Fruit fly (Drosophila melanogaster) whole organism, embryonic: ENCODE measurements around the gene Tbcc.
A peak's percentile ranks its signal among the peaks of the same experiment; 100 is the strongest.

Experiments
- ATbp ChIP-seq: fragments of 200-800 bp; sonication (Bioruptor generic); optimal IDR thresholded peaks from 2 replicates; lab custom pipeline; 2017; ENCODE audit warnings: missing biosample characterization, mild to moderate bottlenecking, missing genetic modification characterization, missing genetic modification reagents
- BtbVII ChIP-seq: fragments of 200-800 bp; sonication (Bioruptor generic); optimal IDR thresholded peaks from 3 replicates; lab custom pipeline; 2017; ENCODE audit warnings: missing biosample characterization, mild to moderate bottlenecking, missing genetic modification characterization
- CG10209 ChIP-seq: fragments of 200-800 bp; sonication (Bioruptor generic); optimal IDR thresholded peaks from 3 replicates; lab custom pipeline; 2017; ENCODE audit warnings: missing biosample characterization, mild to moderate bottlenecking, missing genetic modification characterization, missing genetic modification reagents
- CG10321 ChIP-seq: fragments of 200-800 bp; sonication (Bioruptor generic); IDR thresholded peaks from 2 replicates; pipeline ENCODE4 v1.3.6; 2022; ENCODE audit warnings: missing biosample characterization, missing genetic modification characterization
- CG10565 ChIP-seq: fragments of 200-800 bp; sonication (Bioruptor generic); optimal IDR thresholded peaks from 3 replicates; lab custom pipeline; 2016; ENCODE audit warnings: missing biosample characterization, mild to moderate bottlenecking, missing genetic modification characterization
- CG12769 ChIP-seq: fragments of 200-800 bp; sonication (Bioruptor generic); optimal IDR thresholded peaks from 2 replicates; lab custom pipeline; 2019; ENCODE audit warnings: missing biosample characterization, mild to moderate bottlenecking, missing genetic modification characterization, moderate library complexity
- CG15269 ChIP-seq: fragments of 200-800 bp; sonication (Bioruptor generic); optimal IDR thresholded peaks from 2 replicates; lab custom pipeline; 2018; ENCODE audit warnings: missing biosample characterization, mild to moderate bottlenecking, missing genetic modification characterization, moderate library complexity
- CG1529 ChIP-seq: fragments of 200-800 bp; sonication (Bioruptor generic); optimal IDR thresholded peaks from 3 replicates; lab custom pipeline; 2018; ENCODE audit warnings: missing biosample characterization, missing genetic modification characterization
- CG15479 ChIP-seq: fragments of 200-800 bp; sonication (Bioruptor generic); optimal IDR thresholded peaks from 3 replicates; lab custom pipeline; 2019; ENCODE audit warnings: missing biosample characterization, mild to moderate bottlenecking, missing genetic modification characterization, moderate library complexity
- CG15514 ChIP-seq: fragments of 200-800 bp; sonication (Bioruptor generic); optimal IDR thresholded peaks from 3 replicates; lab custom pipeline; 2017; ENCODE audit warnings: missing biosample characterization, missing genetic modification characterization, mild to moderate bottlenecking, moderate library complexity, missing genetic modification reagents
- CG1603 ChIP-seq: fragments of 200-800 bp; sonication (Bioruptor generic); optimal IDR thresholded peaks from 2 replicates; lab custom pipeline; 2019; ENCODE audit warnings: missing biosample characterization, mild to moderate bottlenecking, missing genetic modification characterization, moderate library complexity
- CG2129 ChIP-seq: fragments of 200-800 bp; sonication (Bioruptor generic); IDR thresholded peaks from 2 replicates; pipeline ENCODE4 v1.3.6; 2022; ENCODE audit warnings: missing biosample characterization, missing genetic modification characterization; ENCODE audit not compliant: partially characterized antibody
- CG31441 ChIP-seq: fragments of 200-800 bp; sonication (Bioruptor generic); IDR thresholded peaks from 2 replicates; pipeline ENCODE4 v1.3.6; 2022; ENCODE audit warnings: missing biosample characterization, missing genetic modification characterization
- CG34224 ChIP-seq: fragments of 200-800 bp; sonication (Bioruptor generic); IDR thresholded peaks from 3 replicates; pipeline ENCODE4 v1.3.6; 2022; ENCODE audit warnings: missing biosample characterization, missing genetic modification characterization; ENCODE audit not compliant: partially characterized antibody
- CG34422 ChIP-seq: fragments of 200-800 bp; sonication (Bioruptor generic); IDR thresholded peaks from 3 replicates; pipeline ENCODE4 v1.3.6; 2022; ENCODE audit warnings: missing biosample characterization, missing genetic modification characterization
- CG4617 ChIP-seq: fragments of 200-800 bp; sonication (Bioruptor generic); optimal IDR thresholded peaks from 3 replicates; lab custom pipeline; 2016; ENCODE audit warnings: missing biosample characterization, missing genetic modification characterization, borderline replicate concordance
- CG7556 ChIP-seq: fragments of 200-800 bp; sonication (Bioruptor generic); optimal IDR thresholded peaks from 2 replicates; lab custom pipeline; 2017; ENCODE audit warnings: missing biosample characterization, mild to moderate bottlenecking, missing genetic modification characterization
- CG9609 ChIP-seq: fragments of 200-800 bp; sonication (Bioruptor generic); optimal IDR thresholded peaks from 3 replicates; lab custom pipeline; 2016; ENCODE audit warnings: missing biosample characterization, missing genetic modification characterization
- CG9727 ChIP-seq: fragments of 200-800 bp; sonication (Bioruptor generic); optimal IDR thresholded peaks from 3 replicates; lab custom pipeline; 2017; ENCODE audit warnings: missing biosample characterization, mild to moderate bottlenecking, missing genetic modification characterization
- Deaf1 ChIP-seq: fragments of 200-800 bp; optimal IDR thresholded peaks from 3 replicates; lab custom pipeline; 2019; ENCODE audit warnings: missing biosample characterization, mild to moderate bottlenecking, missing genetic modification characterization, moderate library complexity
- Dll ChIP-seq: fragments of 200-800 bp; sonication (Bioruptor generic); IDR thresholded peaks from 4 replicates; pipeline ENCODE4 v1.3.6; 2022; ENCODE audit warnings: missing biosample characterization, missing genetic modification characterization; ENCODE audit not compliant: partially characterized antibody
- Dref ChIP-seq: fragments of 200-800 bp; sonication (Bioruptor generic); IDR thresholded peaks from 2 replicates; pipeline ENCODE4 v1.3.6; 2022; ENCODE audit warnings: missing biosample characterization, missing genetic modification characterization
- Hr51 ChIP-seq, 2 experiments: fragments of 200-800 bp; sonication (Bioruptor generic); optimal IDR thresholded peaks; 2 replicates in 1 of 2; 3 replicates in 1 of 2; lab custom pipeline; 2016 to 2018; ENCODE audit warnings: missing biosample characterization in 2 of 2, missing genetic modification characterization in 2 of 2, mild to moderate bottlenecking in 1 of 2, moderate library complexity in 1 of 2
- MESR4 ChIP-seq: fragments of 200-800 bp; sonication (Bioruptor generic); optimal IDR thresholded peaks from 2 replicates; lab custom pipeline; 2018; ENCODE audit warnings: missing biosample characterization, mild to moderate bottlenecking, missing genetic modification characterization, moderate library complexity
- MTF-1 ChIP-seq: fragments of 200-800 bp; sonication (Bioruptor generic); optimal IDR thresholded peaks from 2 replicates; lab custom pipeline; 2018; ENCODE audit warnings: missing biosample characterization, mild to moderate bottlenecking, missing genetic modification characterization, borderline replicate concordance
- Nf-YA ChIP-seq: fragments of 200-800 bp; sonication (Bioruptor generic); IDR thresholded peaks from 2 replicates; pipeline ENCODE4 v1.3.6; 2022; ENCODE audit warnings: missing biosample characterization, missing genetic modification characterization
- Tbp ChIP-seq: fragments of >200 bp; optimal IDR thresholded peaks from 2 replicates; lab custom pipeline; 2018; ENCODE audit warnings: missing biosample characterization, missing genetic modification characterization
- Usf ChIP-seq: fragments of 200-800 bp; sonication (Bioruptor generic); optimal IDR thresholded peaks from 2 replicates; lab custom pipeline; 2017; ENCODE audit warnings: missing genotype, missing biosample characterization, missing genetic modification characterization
- amos ChIP-seq: fragments of 200-800 bp; sonication (Bioruptor generic); IDR thresholded peaks from 2 replicates; pipeline ENCODE4 v1.3.6; 2022; ENCODE audit warnings: missing biosample characterization, missing genetic modification characterization; ENCODE audit not compliant: partially characterized antibody
- br ChIP-seq: fragments of >200 bp; optimal IDR thresholded peaks from 2 replicates; lab custom pipeline; 2017
- btn ChIP-seq: fragments of 200-800 bp; sonication (Bioruptor generic); optimal IDR thresholded peaks from 2 replicates; lab custom pipeline; 2016; ENCODE audit warnings: missing biosample characterization, missing genetic modification characterization
- caup ChIP-seq: fragments of 200-800 bp; sonication (Bioruptor generic); optimal IDR thresholded peaks from 3 replicates; lab custom pipeline; 2017; ENCODE audit warnings: missing biosample characterization, mild to moderate bottlenecking, missing genetic modification characterization, moderate library complexity; ENCODE audit not compliant: severe bottlenecking
- disco-r ChIP-seq: fragments of 200-800 bp; sonication (Bioruptor generic); optimal IDR thresholded peaks from 2 replicates; lab custom pipeline; 2016; ENCODE audit warnings: missing biosample characterization, missing genetic modification characterization
- fd96Cb ChIP-seq: fragments of 200-800 bp; sonication (Bioruptor generic); optimal IDR thresholded peaks from 2 replicates; lab custom pipeline; 2018; ENCODE audit warnings: missing biosample characterization, mild to moderate bottlenecking, missing genetic modification characterization, moderate library complexity
- ftz-f1 ChIP-seq: fragments of 200-800 bp; sonication (Bioruptor generic); optimal IDR thresholded peaks from 2 replicates; lab custom pipeline; 2016; ENCODE audit warnings: missing biosample characterization, missing genetic modification characterization
- ham ChIP-seq: fragments of 200-800 bp; sonication (Bioruptor generic); IDR thresholded peaks from 2 replicates; pipeline ENCODE4 v1.3.6; 2022; ENCODE audit warnings: missing biosample characterization, missing genetic modification characterization
- kay ChIP-seq: fragments of 200-800 bp; sonication (Bioruptor generic); optimal IDR thresholded peaks from 2 replicates; lab custom pipeline; 2016; ENCODE audit warnings: missing biosample characterization, missing genetic modification characterization
- luna ChIP-seq: fragments of 200-800 bp; sonication (Bioruptor generic); optimal IDR thresholded peaks from 2 replicates; lab custom pipeline; 2016; ENCODE audit warnings: missing biosample characterization, missing genetic modification characterization
- mam ChIP-seq: fragments of 200-800 bp; sonication (Bioruptor generic); optimal IDR thresholded peaks from 3 replicates; lab custom pipeline; 2016; ENCODE audit warnings: missing biosample characterization, missing genetic modification characterization
- p53 ChIP-seq: fragments of 200-800 bp; sonication (Bioruptor generic); optimal IDR thresholded peaks from 2 replicates; lab custom pipeline; 2016; ENCODE audit warnings: missing biosample characterization, missing genetic modification characterization
- pb ChIP-seq: fragments of 200-800 bp; sonication (Bioruptor generic); optimal IDR thresholded peaks from 3 replicates; lab custom pipeline; 2016; ENCODE audit warnings: missing biosample characterization, missing genetic modification characterization
- pho ChIP-seq: fragments of 200-800 bp; sonication (Bioruptor generic); optimal IDR thresholded peaks from 2 replicates; lab custom pipeline; 2016; ENCODE audit warnings: missing biosample characterization, missing genetic modification characterization
- ranshi ChIP-seq: fragments of 200-800 bp; sonication (Bioruptor generic); IDR thresholded peaks from 2 replicates; pipeline ENCODE4 v1.3.6; 2022; ENCODE audit warnings: missing biosample characterization, missing genetic modification characterization
- sna ChIP-seq: fragments of 200-800 bp; sonication (Bioruptor generic); IDR thresholded peaks from 2 replicates; pipeline ENCODE4 v1.3.6; 2022; ENCODE audit warnings: missing biosample characterization, missing genetic modification characterization; ENCODE audit not compliant: partially characterized antibody
- sug ChIP-seq: fragments of 200-800 bp; optimal IDR thresholded peaks from 2 replicates; lab custom pipeline; 2019; ENCODE audit warnings: missing biosample characterization, mild to moderate bottlenecking, missing genetic modification characterization, moderate library complexity
- tin ChIP-seq: fragments of 200-800 bp; sonication (Bioruptor generic); optimal IDR thresholded peaks from 3 replicates; lab custom pipeline; 2016; ENCODE audit warnings: missing biosample characterization, missing genetic modification characterization
- toy ChIP-seq: fragments of 200-800 bp; sonication (Bioruptor generic); IDR thresholded peaks from 2 replicates; pipeline ENCODE4 v1.3.6; 2022; ENCODE audit warnings: missing biosample characterization, missing genetic modification characterization
- tup ChIP-seq: fragments of 200-800 bp; sonication (Bioruptor generic); optimal IDR thresholded peaks from 2 replicates; lab custom pipeline; 2016; ENCODE audit warnings: missing biosample characterization, mild to moderate bottlenecking, missing genetic modification characterization, moderate library complexity
- unc-4 ChIP-seq: fragments of 200-800 bp; sonication (Bioruptor generic); IDR thresholded peaks from 2 replicates; pipeline ENCODE4 v1.3.6; 2022; ENCODE audit warnings: missing biosample characterization, missing genetic modification characterization; ENCODE audit not compliant: partially characterized antibody
- vfl ChIP-seq: fragments of 200-800 bp; sonication (Bioruptor generic); optimal IDR thresholded peaks from 2 replicates; lab custom pipeline; 2016; ENCODE audit warnings: missing biosample characterization, missing genetic modification characterization
- wor ChIP-seq: fragments of 200-800 bp; sonication (Bioruptor generic); IDR thresholded peaks from 2 replicates; pipeline ENCODE4 v1.3.6; 2022; ENCODE audit warnings: missing biosample characterization, missing genetic modification characterization

The Tbcc gene

dm6 chr2L:4222921-4223279 lies 35.3 kb upstream of the Tbcc start (continued):
- TF ChIP-seq unc-4: no peak
- no peak for TF ChIP-seq br (lab: Kevin White, UChicago)
- TF ChIP-seq kay: peak; percentile 30
- TF ChIP-seq CG10321 (GFP tag; lab: Robert Waterston, UW): no peak
- TF ChIP-seq CG7556 (GFP tag; lab: Kevin White, UChicago): peak; percentile 68
- TF ChIP-seq CG15479 (GFP tag; lab: Kevin White, UChicago): no peak
- peak; percentile 10 for TF ChIP-seq mam
- no peak for TF ChIP-seq Tbp
- TF ChIP-seq sna (GFP tag; lab: Robert Waterston, UW): no peak
- peak; percentile 11 for TF ChIP-seq CG15514 (GFP tag; lab: Kevin White, UChicago)
- TF ChIP-seq CG2129 (GFP tag; lab: Robert Waterston, UW): no peak
- TF ChIP-seq Dref (GFP tag; lab: Robert Waterston, UW): no peak
- peak; percentile 10 for TF ChIP-seq tup
- TF ChIP-seq CG31441 (GFP tag; lab: Robert Waterston, UW): peak; percentile 86
- TF ChIP-seq luna: no peak
- TF ChIP-seq disco-r (GFP tag; lab: Kevin White, UChicago): no peak
- TF ChIP-seq fd96Cb (tag; lab: Kevin White, UChicago): peak; percentile 47
- TF ChIP-seq CG34224: no peak
- peak; percentile 49 for TF ChIP-seq CG1529 (GFP tag; lab: Kevin White, UChicago)
- peak; percentile 59 for TF ChIP-seq CG10209 (GFP tag; lab: Kevin White, UChicago)
- no peak for TF ChIP-seq ftz-f1
- TF ChIP-seq wor: no peak
- TF ChIP-seq pb (GFP tag; lab: Kevin White, UChicago): no peak
- no peak for TF ChIP-seq toy (GFP tag; lab: Robert Waterston, UW)
- peak; percentile 13 for TF ChIP-seq CG1603 (tag; lab: Kevin White, UChicago)
- TF ChIP-seq CG34422 (GFP tag; lab: Robert Waterston, UW): 0 out of 3 replicates have a peak, but pooled peaks have one; percentile 8
- peak; percentile 49 for TF ChIP-seq CG15269 (tag; lab: Kevin White, UChicago)
- TF ChIP-seq Nf-YA (GFP tag; lab: Robert Waterston, UW): no peak
- peak; percentile 42; the same call in 1 of the 2 replicates for TF ChIP-seq ranshi (GFP tag; lab: Robert Waterston, UW)
- TF ChIP-seq CG10565 (GFP tag; lab: Kevin White, UChicago): no peak
- no peak for TF ChIP-seq sug (tag; lab: Kevin White, UChicago)
- TF ChIP-seq CG12769 (tag; lab: Kevin White, UChicago): no peak
- peak; percentile 46 for TF ChIP-seq ATbp (GFP tag; lab: Kevin White, UChicago)
- no peak for TF ChIP-seq p53 (GFP tag; lab: Kevin White, UChicago)
- TF ChIP-seq btn (GFP tag; lab: Kevin White, UChicago): no peak
- no peak for TF ChIP-seq amos (GFP tag; lab: Robert Waterston, UW)
- TF ChIP-seq pho: no peak
- peak; percentile 4 for TF ChIP-seq Deaf1 (tag; lab: Kevin White, UChicago)
- TF ChIP-seq vfl: no peak
- no peak for TF ChIP-seq Dll (GFP tag; lab: Robert Waterston, UW)
- peak; percentile 22 for TF ChIP-seq caup (GFP tag; lab: Kevin White, UChicago)
- peak; percentile 86 for TF ChIP-seq CG9727 (GFP tag; lab: Kevin White, UChicago)
- TF ChIP-seq Hr51 (GFP tag; optimal IDR thresholded peaks at IDR 0.05; lab: Kevin White, UChicago): peak in 1 of 2 experiments; percentile 12
- TF ChIP-seq CG9609 (GFP tag; lab: Kevin White, UChicago): no peak
- TF ChIP-seq MESR4: no peak
- peak; percentile 66 for TF ChIP-seq Usf
- no peak for TF ChIP-seq MTF-1 (GFP tag; lab: Kevin White, UChicago)
- TF ChIP-seq BtbVII (GFP tag; lab: Kevin White, UChicago): peak; percentile 55
- TF ChIP-seq ham (GFP tag; lab: Robert Waterston, UW): no peak
- no peak for TF ChIP-seq CG4617 (GFP tag; lab: Kevin White, UChicago)
- TF ChIP-seq tin: peak; percentile 54
